Worm (Caenorhabditis elegans): Measurements from ENCODE around the gene nspc-19.

The nspc-19 gene

ce11 chrX:14561416-14561973 lies 33.0 kb downstream of the nspc-19 start (continued):
- TF ChIP-seq mel-28 (tag; optimal IDR thresholded peaks at IDR 0.05; ENCODE audit: borderline replicate concordance) (no peak), ekl-4 (GFP tag; IDR thresholded peaks at IDR 0.05) (peak; percentile 14; the same call in 1 of the 2 replicates), nfya-2 (GFP tag; IDR thresholded peaks at IDR 0.05) (no peak), C06A6.2 (GFP tag; conservative IDR thresholded peaks at IDR 0.05) (peak; percentile 43; the same call in 1 of the 2 replicates), sptf-2 (GFP tag; optimal IDR thresholded peaks at IDR 0.05) (no peak), egrh-3 (GFP tag; IDR thresholded peaks at IDR 0.05) (0 out of 2 replicates have a peak, but pooled peaks have one; percentile 9), madf-10 (tag; optimal IDR thresholded peaks at IDR 0.05) (no peak), nhr-179 (tag; optimal IDR thresholded peaks at IDR 0.05) (no peak), F33H1.4 (GFP tag; IDR thresholded peaks at IDR 0.05) (no peak), F57C9.4 (tag; optimal IDR thresholded peaks at IDR 0.05) (no peak), K12H6.12 (tag; optimal IDR thresholded peaks at IDR 0.05) (peak; percentile 68), B0035.1 (tag; optimal IDR thresholded peaks at IDR 0.05) (no peak), snpc-4 (GFP tag; optimal IDR thresholded peaks at IDR 0.05) (no peak), snpc-4 (tag; optimal IDR thresholded peaks at IDR 0.05) (peak in 1 of 4 experiments; percentile 12), lsl-1 (GFP tag; optimal IDR thresholded peaks at IDR 0.05) (no peak), dox-1 (GFP tag; IDR thresholded peaks at IDR 0.05) (peak; percentile 64), fkh-3 (tag; optimal IDR thresholded peaks at IDR 0.05) (no peak), zfh-2 (GFP tag; conservative IDR thresholded peaks at IDR 0.05) (peak; percentile 78), ets-4 (GFP tag; optimal IDR thresholded peaks at IDR 0.05) (no peak), aptf-3 (GFP tag; IDR thresholded peaks at IDR 0.05) (no peak), tbx-9 (tag; optimal IDR thresholded peaks at IDR 0.05; ENCODE audit: borderline replicate concordance) (no peak), let-607 (tag; optimal IDR thresholded peaks at IDR 0.05) (no peak), ceh-27 (GFP tag; optimal IDR thresholded peaks at IDR 0.05) (no peak), lin-35 (GFP tag; optimal IDR thresholded peaks at IDR 0.05) (no peak), tbp1 (GFP tag; optimal IDR thresholded peaks at IDR 0.05) (no peak), him-1 (tag; optimal IDR thresholded peaks at IDR 0.05) (no peak), xnd-1 (tag; optimal IDR thresholded peaks at IDR 0.05) (no peak), madf-8 (GFP tag; conservative IDR thresholded peaks at IDR 0.05) (no peak), mxl-1 (tag; optimal IDR thresholded peaks at IDR 0.05) (no peak), B0019.2 (GFP tag; conservative IDR thresholded peaks at IDR 0.05) (no peak), hrde-1 (tag; optimal IDR thresholded peaks at IDR 0.05; ENCODE audit: borderline replicate concordance) (no peak), somi-1 (GFP tag; optimal IDR thresholded peaks at IDR 0.05) (peak; percentile 65), cebp-2 (GFP tag; IDR thresholded peaks at IDR 0.05) (no peak), sdz-38 (tag; optimal IDR thresholded peaks at IDR 0.05) (no peak), snpc-3.4 (tag; optimal IDR thresholded peaks at IDR 0.05) (no peak), ama-1 (optimal IDR thresholded peaks at IDR 0.05) (no peak), ama-1 (GFP tag; optimal IDR thresholded peaks at IDR 0.05) (no peak), efl-1 (GFP tag; optimal IDR thresholded peaks at IDR 0.05) (no peak), ztf-6 (GFP tag; IDR thresholded peaks at IDR 0.05) (no peak), cebp-1 (GFP tag; IDR thresholded peaks at IDR 0.05) (no peak), cebp-1 (tag; optimal IDR thresholded peaks at IDR 0.05) (peak; percentile 65), bed-2 (GFP tag; IDR thresholded peaks at IDR 0.05) (no peak), zim-3 (tag; optimal IDR thresholded peaks at IDR 0.05) (peak; percentile 23), atf-7 (tag; optimal IDR thresholded peaks at IDR 0.05) (peak; percentile 27), ceh-91 (GFP tag; IDR thresholded peaks at IDR 0.05) (no peak), dpl-1 (GFP tag; optimal IDR thresholded peaks at IDR 0.05) (no peak), snpc-1.1 (tag; optimal IDR thresholded peaks at IDR 0.05; ENCODE audit: insufficient read depth) (no peak), akir-1 (GFP tag; optimal IDR thresholded peaks at IDR 0.05) (no peak)
